Worm (Caenorhabditis elegans) whole organism, L3 larva: Measurements from ENCODE around the gene mdt-26.

Experiments
- R02D3.7 ChIP-seq: fragments of 150-350 bp; optimal IDR thresholded peaks from 2 replicates; lab custom pipeline; 2014; ENCODE audit warnings: missing biosample characterization, missing genetic modification characterization
- ZK546.5 ChIP-seq: sonication (generic microtip); optimal IDR thresholded peaks from 2 replicates; lab custom pipeline; 2017; ENCODE audit warnings: missing biosample characterization, missing genetic modification characterization
- aly-2 ChIP-seq: fragments of 150-350 bp; optimal IDR thresholded peaks from 2 replicates; lab custom pipeline; 2014; ENCODE audit warnings: missing biosample characterization, missing genetic modification characterization
- ama-1 ChIP-seq: fragments of 150-350 bp; optimal IDR thresholded peaks from 2 replicates; lab custom pipeline; 2018
- ceh-16 ChIP-seq: sonication (generic microtip); optimal IDR thresholded peaks from 2 replicates; lab custom pipeline; 2017; ENCODE audit warnings: missing biosample characterization, missing genetic modification characterization
- ceh-28 ChIP-seq: fragments of 150-350 bp; optimal IDR thresholded peaks from 2 replicates; lab custom pipeline; 2014; ENCODE audit warnings: missing biosample characterization, missing genetic modification reagents, missing genetic modification characterization
- ceh-82 ChIP-seq: fragments of 150-350 bp; optimal IDR thresholded peaks from 2 replicates; lab custom pipeline; 2014; ENCODE audit warnings: missing biosample characterization, missing genetic modification characterization
- daf-12 ChIP-seq: fragments of 150-350 bp; optimal IDR thresholded peaks from 2 replicates; lab custom pipeline; 2014; ENCODE audit warnings: missing biosample characterization, missing genetic modification reagents, missing genetic modification characterization
- egl-5 ChIP-seq: fragments of 150-350 bp; optimal IDR thresholded peaks from 2 replicates; lab custom pipeline; 2017; ENCODE audit warnings: missing biosample characterization, missing genetic modification reagents, missing genetic modification characterization, inconsistent platforms
- elt-3 ChIP-seq, 3 experiments: fragments of 150-350 bp in 1 of 3; sonication (generic microtip) in 2 of 3; optimal IDR thresholded peaks; 2 replicates in 2 of 3; 4 replicates in 1 of 3; lab custom pipeline; 2014 to 2017; ENCODE audit warnings: missing biosample characterization in 3 of 3, missing genetic modification characterization in 3 of 3
- eor-1 ChIP-seq, 2 experiments: fragments of 150-350 bp; optimal IDR thresholded peaks; 2 replicates each; lab custom pipeline; 2014 to 2018; ENCODE audit warnings: missing biosample characterization in 2 of 2, missing genetic modification characterization in 2 of 2
- fkh-10 ChIP-seq: sonication (generic microtip); optimal IDR thresholded peaks from 2 replicates; lab custom pipeline; 2017; ENCODE audit warnings: missing biosample characterization, missing genetic modification reagents, missing genetic modification characterization
- fkh-2 ChIP-seq: fragments of 150-350 bp; optimal IDR thresholded peaks from 2 replicates; lab custom pipeline; 2014; ENCODE audit warnings: missing biosample characterization, missing genetic modification reagents, missing genetic modification characterization
- fos-1 ChIP-seq: fragments of 150-350 bp; optimal IDR thresholded peaks from 2 replicates; lab custom pipeline; 2014; ENCODE audit warnings: missing biosample characterization, missing genetic modification characterization
- hmg-11 ChIP-seq: sonication (generic microtip); optimal IDR thresholded peaks from 2 replicates; lab custom pipeline; 2016; ENCODE audit warnings: missing genetic modification characterization, missing compliant biosample characterization
- jun-1 ChIP-seq: fragments of 150-350 bp; optimal IDR thresholded peaks from 2 replicates; lab custom pipeline; 2014; ENCODE audit warnings: missing biosample characterization, missing genetic modification reagents, missing genetic modification characterization
- lin-15B ChIP-seq: fragments of 150-350 bp; optimal IDR thresholded peaks from 2 replicates; lab custom pipeline; 2014; ENCODE audit warnings: missing biosample characterization, missing genetic modification characterization
- lsy-12 ChIP-seq: sonication (generic microtip); optimal IDR thresholded peaks from 2 replicates; lab custom pipeline; 2016; ENCODE audit warnings: mild to moderate bottlenecking, missing genetic modification characterization, missing compliant biosample characterization
- mdl-1 ChIP-seq: fragments of 150-350 bp; optimal IDR thresholded peaks from 2 replicates; lab custom pipeline; 2014; ENCODE audit warnings: missing biosample characterization, missing genetic modification characterization
- mml-1 ChIP-seq: fragments of 150-350 bp; sonication (generic microtip); optimal IDR thresholded peaks from 3 replicates; lab custom pipeline; 2014; ENCODE audit warnings: missing biosample characterization, missing genetic modification characterization
- nfya-1 ChIP-seq: sonication (generic microtip); optimal IDR thresholded peaks from 2 replicates; lab custom pipeline; 2017; ENCODE audit warnings: missing genetic modification characterization, mild to moderate bottlenecking, missing compliant biosample characterization, antibody characterized with exemption, moderate library complexity; ENCODE audit not compliant: insufficient read depth
- nhr-11 ChIP-seq: fragments of 150-350 bp; optimal IDR thresholded peaks from 2 replicates; lab custom pipeline; 2014; ENCODE audit warnings: missing biosample characterization, missing genetic modification characterization
- nhr-12 ChIP-seq: fragments of 150-350 bp; optimal IDR thresholded peaks from 2 replicates; lab custom pipeline; 2014; ENCODE audit warnings: missing biosample characterization, missing genetic modification characterization
- nhr-23 ChIP-seq: fragments of 150-350 bp; optimal IDR thresholded peaks from 2 replicates; lab custom pipeline; 2014; ENCODE audit warnings: missing biosample characterization, missing genetic modification reagents, missing genetic modification characterization
- nhr-237 ChIP-seq: fragments of 150-350 bp; optimal IDR thresholded peaks from 2 replicates; lab custom pipeline; 2014; ENCODE audit warnings: missing biosample characterization, missing genetic modification characterization
- nhr-25 ChIP-seq: sonication (generic microtip); optimal IDR thresholded peaks from 2 replicates; lab custom pipeline; 2017; ENCODE audit warnings: missing biosample characterization, missing genetic modification characterization
- nhr-28 ChIP-seq: fragments of 150-350 bp; optimal IDR thresholded peaks from 2 replicates; lab custom pipeline; 2014; ENCODE audit warnings: missing biosample characterization, missing genetic modification characterization
- nhr-67 ChIP-seq: fragments of 150-350 bp; optimal IDR thresholded peaks from 2 replicates; lab custom pipeline; 2014; ENCODE audit warnings: missing biosample characterization, missing genetic modification characterization
- nhr-76 ChIP-seq: fragments of 150-350 bp; sonication (generic microtip); optimal IDR thresholded peaks from 5 replicates; lab custom pipeline; 2014; ENCODE audit warnings: missing biosample characterization, missing genetic modification characterization
- nhr-77 ChIP-seq: fragments of 150-350 bp; optimal IDR thresholded peaks from 2 replicates; lab custom pipeline; 2014; ENCODE audit warnings: missing biosample characterization, missing genetic modification characterization
- pha-4 ChIP-seq: fragments of 150-350 bp; optimal IDR thresholded peaks from 2 replicates; lab custom pipeline; 2014; ENCODE audit warnings: missing biosample characterization, missing genetic modification reagents, missing genetic modification characterization
- sea-2 ChIP-seq: fragments of 150-350 bp; sonication (generic microtip); optimal IDR thresholded peaks from 4 replicates; lab custom pipeline; 2014; ENCODE audit warnings: missing biosample characterization, missing genetic modification reagents, missing genetic modification characterization
- skn-1 ChIP-seq: fragments of 150-350 bp; optimal IDR thresholded peaks from 2 replicates; lab custom pipeline; 2014; ENCODE audit warnings: missing biosample characterization, missing genetic modification characterization
- snpc-4 ChIP-seq: fragments of 150-350 bp; optimal IDR thresholded peaks from 2 replicates; lab custom pipeline; 2014; ENCODE audit warnings: missing biosample characterization, missing genetic modification characterization
- unc-62 ChIP-seq: fragments of 150-350 bp; sonication (generic microtip); optimal IDR thresholded peaks from 4 replicates; lab custom pipeline; 2014; ENCODE audit warnings: missing biosample characterization, missing genetic modification reagents, missing genetic modification characterization
- ztf-4 ChIP-seq: fragments of 150-350 bp; optimal IDR thresholded peaks from 2 replicates; lab custom pipeline; 2014; ENCODE audit warnings: missing biosample characterization, missing genetic modification characterization

The mdt-26 gene

DNA sequence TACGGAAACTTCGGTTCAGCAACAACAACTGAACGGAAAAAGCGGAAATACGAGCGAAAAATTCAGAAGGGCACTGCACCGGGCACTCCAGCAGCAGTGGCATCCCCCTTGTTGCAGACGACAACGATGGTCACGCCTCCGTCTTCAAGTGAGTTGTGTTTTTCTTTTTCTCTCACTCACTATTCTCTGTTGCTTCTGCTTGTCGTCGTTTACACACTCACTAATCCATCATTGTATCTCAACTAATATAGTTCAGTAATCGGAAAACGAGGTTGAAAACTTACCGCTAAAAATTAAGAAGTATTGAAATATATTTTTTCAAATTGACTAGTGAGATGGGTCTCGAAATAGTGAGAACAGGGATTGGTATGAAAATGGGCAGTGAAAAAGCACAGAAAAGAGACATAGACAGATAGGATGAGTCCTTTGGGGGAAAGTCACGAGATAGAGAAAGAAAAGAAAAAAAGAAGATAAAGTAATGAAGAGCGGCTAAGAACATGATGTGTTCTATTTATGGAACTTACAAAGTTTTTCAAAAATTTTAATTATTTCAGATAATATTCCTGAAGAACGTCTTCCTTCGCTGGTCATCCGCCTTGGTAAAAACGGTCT lies 2.3 kb downstream of the mdt-26 start:
- TF ChIP-seq nfya-1 (peak; percentile 59), hmg-11 (tag; lab: Kevin White, UChicago) (peak; percentile 26), nhr-237 (tag; lab: Kevin White, UChicago) (no peak)

DNA sequence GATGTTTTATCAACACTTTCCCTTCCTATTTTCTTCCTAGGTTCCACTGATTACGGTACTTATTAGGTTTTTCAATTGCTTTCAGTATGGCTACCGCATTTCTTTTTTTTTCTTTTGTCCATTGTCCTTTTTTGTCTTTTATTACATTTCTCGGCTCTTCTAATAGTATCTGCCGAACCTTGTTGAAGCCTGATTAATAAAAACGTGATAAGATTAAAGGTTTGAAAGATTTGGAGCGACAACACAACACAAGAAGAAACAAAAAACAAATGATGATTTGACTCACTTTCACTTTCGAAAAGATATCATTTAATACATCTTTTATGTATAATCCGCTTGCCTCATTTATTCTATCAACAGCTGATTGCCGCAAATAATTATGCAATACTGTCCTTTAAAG lies 4.0 kb downstream of the mdt-26 start, which contains the start of gene C25H3.15:
Gene C25H3.15 (plus strand): TSS at position 301 of the 400 bp plus-strand sequence.
- TF ChIP-seq nhr-23 (tag; lab: Kevin White, UChicago): peak; percentile 15
- TF ChIP-seq aly-2 (tag; lab: Kevin White, UChicago): no peak
- TF ChIP-seq, all 47 proteins: peak for 1

DNA sequence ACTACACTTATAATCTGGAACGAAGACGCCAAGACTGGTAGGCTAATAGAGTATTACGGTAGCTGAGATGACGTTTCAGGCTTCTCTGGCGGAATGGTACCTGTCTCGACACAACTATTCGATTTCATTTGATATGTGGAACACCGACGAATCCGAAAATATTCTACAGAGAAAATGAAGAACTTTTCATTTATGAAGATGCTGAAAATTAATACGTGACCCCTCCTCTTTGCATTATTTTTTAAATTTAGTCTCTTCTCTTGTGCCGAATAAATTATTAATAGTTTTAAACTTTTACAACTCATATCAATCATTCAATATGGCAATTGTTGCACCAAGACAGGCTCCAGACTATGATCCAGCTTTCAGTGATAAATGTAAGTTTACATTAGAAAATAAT lies 5.0 kb downstream of the mdt-26 start, which contains the start of gene C25H3.16:
Gene C25H3.16 (plus strand): TSS at position 301 of the 400 bp plus-strand sequence.
- TF ChIP-seq ceh-28 (tag; lab: Kevin White, UChicago) (no peak), jun-1 (tag; lab: Kevin White, UChicago) (no peak)

DNA sequence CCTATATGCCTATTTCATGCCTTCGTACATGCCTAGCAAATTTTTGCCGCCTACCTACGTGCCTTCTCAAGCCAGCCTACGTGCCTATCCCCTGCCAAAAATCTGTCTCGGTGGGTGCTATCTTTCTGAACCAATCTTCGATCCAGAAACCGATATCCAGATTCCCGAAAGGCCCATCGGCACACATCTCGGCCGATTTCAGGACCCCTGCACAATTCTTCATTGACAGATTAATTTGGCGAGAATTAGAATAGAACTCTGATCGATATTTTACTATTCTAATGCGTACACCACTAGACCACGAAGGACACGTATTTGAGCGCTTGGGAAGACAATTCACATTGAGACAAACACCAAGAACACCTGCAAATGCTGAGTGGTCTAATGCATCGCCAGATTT lies 6.6 kb downstream of the mdt-26 start:
- TF ChIP-seq unc-62 (GFP tag; lab: Kevin White, UChicago): no peak
- TF ChIP-seq ztf-4 (tag; lab: Kevin White, UChicago): no peak
- TF ChIP-seq nhr-28 (tag; lab: Kevin White, UChicago): no peak
- no peak for TF ChIP-seq aly-2 (tag; lab: Kevin White, UChicago)
- no peak for TF ChIP-seq sea-2 (GFP tag; lab: Kevin White, UChicago)
- TF ChIP-seq fkh-10 (GFP tag; lab: Kevin White, UChicago): no peak
- TF ChIP-seq ceh-16 (tag; lab: Kevin White, UChicago): no peak
- TF ChIP-seq nhr-67: no peak
- TF ChIP-seq fkh-2 (tag; lab: Kevin White, UChicago): no peak
- TF ChIP-seq nhr-77 (tag; lab: Kevin White, UChicago): no peak
- TF ChIP-seq nhr-12: no peak
- TF ChIP-seq daf-12: no peak
- no peak for TF ChIP-seq nhr-25 (tag; lab: Kevin White, UChicago)
- TF ChIP-seq nhr-237 (tag; lab: Kevin White, UChicago): no peak
- no peak for TF ChIP-seq pha-4 (tag; lab: Kevin White, UChicago)

DNA sequence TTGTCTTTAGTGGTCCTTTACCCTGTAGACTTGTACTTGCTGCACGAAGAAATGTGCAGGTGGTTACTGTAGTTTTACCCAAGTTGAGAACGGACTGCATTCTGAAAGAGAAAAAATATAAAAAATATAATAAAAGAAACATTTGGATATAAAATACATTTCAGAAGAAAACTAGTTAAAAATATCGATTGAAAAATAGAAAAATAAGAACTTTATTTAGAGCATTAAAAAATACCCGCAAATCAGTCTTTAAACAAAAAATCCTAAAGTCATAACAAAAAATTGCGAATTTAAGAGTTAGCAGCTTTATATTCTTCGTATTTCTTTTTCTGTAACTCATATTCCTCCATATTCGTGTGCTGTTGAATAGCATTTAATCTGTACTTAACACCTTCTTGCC lies 7.8 kb downstream of the mdt-26 start, which contains the start of gene C25H3.7:
Gene C25H3.7 (minus strand): TSS at position 101 of the 400 bp plus-strand sequence.
- TF ChIP-seq ama-1 (lab: Kevin White, UChicago): no peak
- TF ChIP-seq ceh-82 (tag; lab: Kevin White, UChicago): no peak
- TF ChIP-seq fos-1: no peak
- no peak for TF ChIP-seq mml-1 (tag; lab: Kevin White, UChicago)
- TF ChIP-seq nhr-237 (tag; lab: Kevin White, UChicago): no peak
- TF ChIP-seq skn-1: no peak
- TF ChIP-seq jun-1 (tag; lab: Kevin White, UChicago): no peak
- TF ChIP-seq aly-2 (tag; lab: Kevin White, UChicago): no peak
- no peak for TF ChIP-seq pha-4 (tag; lab: Kevin White, UChicago)
- TF ChIP-seq elt-3 (tag; optimal IDR thresholded peaks at IDR 0.05; lab: Kevin White, UChicago): no peak
- no peak for TF ChIP-seq unc-62 (GFP tag; lab: Kevin White, UChicago)
- no peak for TF ChIP-seq lin-15B (tag; lab: Kevin White, UChicago)
- no peak for TF ChIP-seq lsy-12
- TF ChIP-seq snpc-4 (tag; lab: Kevin White, UChicago): no peak
- TF ChIP-seq nfya-1: no peak
- no peak for TF ChIP-seq mdl-1 (tag; lab: Kevin White, UChicago)
- no peak for TF ChIP-seq hmg-11 (tag; lab: Kevin White, UChicago)
- no peak for TF ChIP-seq daf-12
- TF ChIP-seq R02D3.7 (tag; lab: Kevin White, UChicago): no peak
- no peak for TF ChIP-seq nhr-76

DNA sequence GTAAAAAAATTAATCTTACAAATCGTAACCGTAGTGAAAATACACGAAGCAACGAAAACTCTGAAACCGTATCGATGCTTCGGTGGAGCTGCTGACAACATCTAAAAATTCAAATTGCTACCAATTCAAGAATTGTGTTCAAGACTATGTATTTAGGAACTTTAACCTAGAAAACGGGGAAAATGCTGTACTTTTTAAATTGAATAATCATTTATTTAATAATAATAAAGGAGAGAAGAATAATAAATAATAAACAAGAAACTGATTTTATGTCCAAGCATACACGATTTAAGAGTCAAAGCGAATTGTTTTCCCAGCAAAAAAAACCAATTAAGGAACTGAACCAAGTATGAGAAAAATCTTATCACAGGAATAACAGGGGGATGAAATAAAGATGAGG lies 8.6 kb downstream of the mdt-26 start, which contains the start of gene C25H3.17:
Gene C25H3.17 (minus strand): TSS at position 101 of the 400 bp plus-strand sequence.
- TF ChIP-seq ceh-28 (tag; lab: Kevin White, UChicago) (no peak), egl-5 (tag; lab: Kevin White, UChicago) (no peak), ZK546.5 (tag; lab: Kevin White, UChicago) (no peak), ceh-16 (tag; lab: Kevin White, UChicago) (no peak), nhr-11 (tag; lab: Kevin White, UChicago) (no peak), nhr-77 (tag; lab: Kevin White, UChicago) (no peak), lsy-12 (no peak), daf-12 (no peak), eor-1 (tag; optimal IDR thresholded peaks at IDR 0.05; lab: Kevin White, UChicago) (no peak)
